Fruit fly (Drosophila melanogaster): ENCODE data around the gene Noc1.

Noc1 gene

dm6 chr3L:11049414-11049813 is 25.2 kb upstream of the Noc1 start (continued):
- no peak for TF ChIP-seq CG32772 (GFP tag; IDR thresholded peaks at IDR 0.05)
- peak; percentile 54 for TF ChIP-seq Meics (GFP tag; optimal IDR thresholded peaks at IDR 0.05)
- TF ChIP-seq org-1 (GFP tag; optimal IDR thresholded peaks at IDR 0.05), result peak; percentile 9
- no peak for TF ChIP-seq pros (GFP tag; optimal IDR thresholded peaks at IDR 0.05)
- TF ChIP-seq CG13123 (GFP tag; optimal IDR thresholded peaks at IDR 0.05), result no peak
- TF ChIP-seq Oli (tag; optimal IDR thresholded peaks at IDR 0.05), result no peak
- TF ChIP-seq Aef1 (GFP tag; IDR thresholded peaks at IDR 0.05), result no peak
- TF ChIP-seq otp (GFP tag; IDR thresholded peaks at IDR 0.05), result no peak
- TF ChIP-seq CG8290 (GFP tag; optimal IDR thresholded peaks at IDR 0.05), result no peak
- peak in 1 of 2 experiments; percentile 76 for TF ChIP-seq CG8290 (tag; optimal IDR thresholded peaks at IDR 0.05)
- no peak for TF ChIP-seq Blimp-1 (GFP tag; optimal IDR thresholded peaks at IDR 0.05)
- no peak for TF ChIP-seq Ets65A (GFP tag)
- no peak for TF ChIP-seq CG6654 (GFP tag; optimal IDR thresholded peaks at IDR 0.05)
- TF ChIP-seq Ada2b (GFP tag; IDR thresholded peaks at IDR 0.05), result no peak
- no peak for TF ChIP-seq zfh1 (GFP tag; IDR thresholded peaks at IDR 0.05)
- no peak for TF ChIP-seq her (GFP tag; optimal IDR thresholded peaks at IDR 0.05)
- TF ChIP-seq CG17359 (tag; optimal IDR thresholded peaks at IDR 0.05), result peak; percentile 24
- no peak for TF ChIP-seq gsb-n (tag; optimal IDR thresholded peaks at IDR 0.05)
- no peak for TF ChIP-seq CG14667 (GFP tag; IDR thresholded peaks at IDR 0.05)
- no peak for TF ChIP-seq CG10274 (GFP tag; optimal IDR thresholded peaks at IDR 0.05)
- TF ChIP-seq CG8478 (optimal IDR thresholded peaks at IDR 0.05), result no peak
- TF ChIP-seq CG4404 (GFP tag; IDR thresholded peaks at IDR 0.05), result no peak
- TF ChIP-seq CG13296 (GFP tag; optimal IDR thresholded peaks at IDR 0.05), result peak; percentile 86
- peak; percentile 11 for TF ChIP-seq CG2120 (GFP tag; optimal IDR thresholded peaks at IDR 0.05)
- TF ChIP-seq CG30020 (tag; optimal IDR thresholded peaks at IDR 0.05), result no peak
- TF ChIP-seq bab2 (GFP tag; optimal IDR thresholded peaks at IDR 0.05), result no peak
- TF ChIP-seq Hr51 (GFP tag; optimal IDR thresholded peaks at IDR 0.05), result no peak
- peak; percentile 27 for TF ChIP-seq CG6683 (GFP tag; optimal IDR thresholded peaks at IDR 0.05)
- peak; percentile 51 for TF ChIP-seq CG31365 (tag; optimal IDR thresholded peaks at IDR 0.05)
- peak; percentile 18 for TF ChIP-seq fd64A (GFP tag; optimal IDR thresholded peaks at IDR 0.05)
- TF ChIP-seq toy (GFP tag; IDR thresholded peaks at IDR 0.05), result no peak
- TF ChIP-seq trh (GFP tag; optimal IDR thresholded peaks at IDR 0.05), result no peak
- no peak for TF ChIP-seq row (GFP tag; IDR thresholded peaks at IDR 0.05)
- no peak for TF ChIP-seq Rx (GFP tag; IDR thresholded peaks at IDR 0.05)
- no peak for TF ChIP-seq CG17385 (GFP tag; optimal IDR thresholded peaks at IDR 0.05)
- TF ChIP-seq nmo (GFP tag; optimal IDR thresholded peaks at IDR 0.05), result no peak
- no peak for TF ChIP-seq CG12155 (GFP tag; optimal IDR thresholded peaks at IDR 0.05)
- TF ChIP-seq CG4707 (GFP tag; optimal IDR thresholded peaks at IDR 0.05), result no peak
- TF ChIP-seq H2.0 (GFP tag; IDR thresholded peaks at IDR 0.05), result no peak
- no peak for TF ChIP-seq CG11093 (GFP tag; IDR thresholded peaks at IDR 0.05)
- no peak for TF ChIP-seq unpg (GFP tag; optimal IDR thresholded peaks at IDR 0.05)
- no peak for TF ChIP-seq CG11456 (GFP tag; IDR thresholded peaks at IDR 0.05)
- TF ChIP-seq CG6272 (GFP tag; IDR thresholded peaks at IDR 0.05), result no peak
- peak; percentile 3 for TF ChIP-seq mirr (GFP tag; optimal IDR thresholded peaks at IDR 0.05)
- no peak for TF ChIP-seq CG9437 (GFP tag; optimal IDR thresholded peaks at IDR 0.05)
- TF ChIP-seq CG7357 (GFP tag; IDR thresholded peaks at IDR 0.05), result no peak
- TF ChIP-seq ro (GFP tag; IDR thresholded peaks at IDR 0.05), result no peak
- no peak for TF ChIP-seq fu2 (GFP tag; optimal IDR thresholded peaks at IDR 0.05)
- TF ChIP-seq tll (GFP tag; optimal IDR thresholded peaks at IDR 0.05), result no peak
- TF ChIP-seq fru (optimal IDR thresholded peaks at IDR 0.05), result no peak
- TF ChIP-seq peb (GFP tag; IDR thresholded peaks at IDR 0.05), result no peak
- TF ChIP-seq Jarid2 (GFP tag; optimal IDR thresholded peaks at IDR 0.05), result peak; percentile 21
- peak; percentile 51; the same call in 1 of the 2 replicates for TF ChIP-seq rib (GFP tag; IDR thresholded peaks at IDR 0.05)
- no peak for TF ChIP-seq CG15479 (GFP tag; optimal IDR thresholded peaks at IDR 0.05)
